Fruit fly (Drosophila melanogaster) whole organism, embryonic: ENCODE measurements around the gene p24-2.

Source experiments
- Atf6 ChIP-seq: fragments of 200-800 bp; sonication (Bioruptor generic); IDR thresholded peaks from 2 replicates; pipeline ENCODE4 v1.3.6; 2022; ENCODE audit warnings: missing biosample characterization, missing genetic modification characterization
- BEAF-32 ChIP-seq: fragments of 200-800 bp; sonication (Bioruptor generic); optimal IDR thresholded peaks from 3 replicates; lab custom pipeline; 2017; ENCODE audit warnings: missing biosample characterization, missing genetic modification characterization, mild to moderate bottlenecking, moderate library complexity, missing genetic modification reagents
- CG10267 ChIP-seq: fragments of 200-800 bp; sonication (Bioruptor generic); optimal IDR thresholded peaks from 2 replicates; lab custom pipeline; 2018; ENCODE audit warnings: missing biosample characterization, mild to moderate bottlenecking, missing genetic modification characterization, moderate library complexity
- CG10366 ChIP-seq: fragments of 200-800 bp; sonication (Bioruptor generic); IDR thresholded peaks from 2 replicates; pipeline ENCODE4 v1.3.6; 2022; ENCODE audit warnings: missing biosample characterization, missing genetic modification characterization
- CG10979 ChIP-seq: fragments of 200-800 bp; sonication (Bioruptor generic); optimal IDR thresholded peaks from 2 replicates; lab custom pipeline; 2018; ENCODE audit warnings: missing biosample characterization, mild to moderate bottlenecking, missing genetic modification characterization, moderate library complexity
- CG14050 ChIP-seq: fragments of 200-800 bp; sonication (Bioruptor generic); IDR thresholded peaks from 3 replicates; pipeline ENCODE4 v1.3.6; 2022; ENCODE audit warnings: missing biosample characterization, missing genetic modification characterization
- CG14710 ChIP-seq: fragments of 200-800 bp; sonication (Bioruptor generic); optimal IDR thresholded peaks from 3 replicates; lab custom pipeline; 2019; ENCODE audit warnings: missing biosample characterization, mild to moderate bottlenecking, missing genetic modification characterization, moderate library complexity
- CG14965 ChIP-seq: fragments of 200-800 bp; sonication (Bioruptor generic); optimal IDR thresholded peaks from 2 replicates; lab custom pipeline; 2016; ENCODE audit warnings: missing biosample characterization, missing genetic modification characterization, borderline replicate concordance
- CG15269 ChIP-seq: fragments of 200-800 bp; sonication (Bioruptor generic); optimal IDR thresholded peaks from 2 replicates; lab custom pipeline; 2018; ENCODE audit warnings: missing biosample characterization, mild to moderate bottlenecking, missing genetic modification characterization, moderate library complexity
- CG15514 ChIP-seq: fragments of 200-800 bp; sonication (Bioruptor generic); optimal IDR thresholded peaks from 3 replicates; lab custom pipeline; 2017; ENCODE audit warnings: missing biosample characterization, missing genetic modification characterization, mild to moderate bottlenecking, moderate library complexity, missing genetic modification reagents
- CG17186 ChIP-seq: fragments of 200-800 bp; sonication (Bioruptor generic); optimal IDR thresholded peaks from 3 replicates; lab custom pipeline; 2017; ENCODE audit warnings: missing biosample characterization, missing genetic modification reagents, missing genetic modification characterization
- CG17385 ChIP-seq: fragments of 200-800 bp; sonication (Bioruptor generic); optimal IDR thresholded peaks from 3 replicates; lab custom pipeline; 2018; ENCODE audit warnings: missing biosample characterization, mild to moderate bottlenecking, missing genetic modification characterization
- CG2712 ChIP-seq: fragments of 200-800 bp; optimal IDR thresholded peaks from 3 replicates; lab custom pipeline; 2019; ENCODE audit warnings: missing biosample characterization, mild to moderate bottlenecking, missing genetic modification characterization, moderate library complexity
- CG30431 ChIP-seq: fragments of 200-800 bp; sonication (Bioruptor generic); optimal IDR thresholded peaks from 2 replicates; lab custom pipeline; 2017; ENCODE audit warnings: missing biosample characterization, missing genetic modification characterization
- CG5953 ChIP-seq: fragments of 200-800 bp; sonication (Bioruptor generic); IDR thresholded peaks from 2 replicates; pipeline ENCODE4 v1.3.6; 2022; ENCODE audit warnings: missing biosample characterization, missing genetic modification characterization
- CG9215 ChIP-seq: fragments of 200-800 bp; sonication (Bioruptor generic); IDR thresholded peaks from 2 replicates; pipeline ENCODE4 v1.3.6; 2022; ENCODE audit warnings: missing biosample characterization, missing genetic modification characterization
- CG9817 ChIP-seq: fragments of 200-800 bp; sonication (Bioruptor generic); optimal IDR thresholded peaks from 2 replicates; lab custom pipeline; 2018; ENCODE audit warnings: missing biosample characterization, mild to moderate bottlenecking, missing genetic modification characterization, moderate library complexity
- CG9876 ChIP-seq: fragments of 200-800 bp; sonication (Bioruptor generic); optimal IDR thresholded peaks from 2 replicates; lab custom pipeline; 2016; ENCODE audit warnings: missing biosample characterization, missing genetic modification characterization
- Dll ChIP-seq: fragments of 200-800 bp; sonication (Bioruptor generic); IDR thresholded peaks from 4 replicates; pipeline ENCODE4 v1.3.6; 2022; ENCODE audit warnings: missing biosample characterization, missing genetic modification characterization; ENCODE audit not compliant: partially characterized antibody
- E2f1 ChIP-seq: fragments of 200-800 bp; sonication (Bioruptor generic); IDR thresholded peaks from 2 replicates; pipeline ENCODE4 v1.3.6; 2022; ENCODE audit warnings: missing biosample characterization, missing genetic modification characterization
- E2f2 ChIP-seq: fragments of 200-800 bp; sonication (Bioruptor generic); IDR thresholded peaks from 2 replicates; pipeline ENCODE4 v1.3.6; 2022; ENCODE audit warnings: missing biosample characterization, missing genetic modification characterization
- Elba2 ChIP-seq: fragments of 200-800 bp; sonication (Bioruptor generic); optimal IDR thresholded peaks from 3 replicates; lab custom pipeline; 2016; ENCODE audit warnings: missing biosample characterization, missing genetic modification characterization
- Hr51 ChIP-seq, 2 experiments: fragments of 200-800 bp; sonication (Bioruptor generic); optimal IDR thresholded peaks; 2 replicates in 1 of 2; 3 replicates in 1 of 2; lab custom pipeline; 2016 to 2018; ENCODE audit warnings: missing biosample characterization in 2 of 2, missing genetic modification characterization in 2 of 2, mild to moderate bottlenecking in 1 of 2, moderate library complexity in 1 of 2
- Mrtf ChIP-seq: fragments of 200-800 bp; sonication (Bioruptor generic); IDR thresholded peaks from 3 replicates; pipeline ENCODE4 v1.3.6; 2022; ENCODE audit warnings: missing biosample characterization, missing genetic modification characterization
- Myb ChIP-seq: fragments of 200-800 bp; sonication (Bioruptor generic); optimal IDR thresholded peaks from 2 replicates; lab custom pipeline; 2016; ENCODE audit warnings: missing biosample characterization, missing genetic modification characterization
- NK7.1 ChIP-seq: fragments of 200-800 bp; sonication (Bioruptor generic); optimal IDR thresholded peaks from 3 replicates; lab custom pipeline; 2016; ENCODE audit warnings: missing biosample characterization, missing genetic modification characterization
- NfI ChIP-seq: fragments of 200-800 bp; sonication (Bioruptor generic); optimal IDR thresholded peaks from 3 replicates; lab custom pipeline; 2018; ENCODE audit warnings: missing biosample characterization, mild to moderate bottlenecking, missing genetic modification characterization, moderate library complexity
- Poxn ChIP-seq: fragments of 200-800 bp; sonication (Bioruptor generic); IDR thresholded peaks from 2 replicates; pipeline ENCODE4 v1.3.6; 2022; ENCODE audit warnings: missing biosample characterization, missing genetic modification characterization
- Trl ChIP-seq, 3 experiments: fragments of >200 bp in 2 of 3; fragments of 200-800 bp in 1 of 3; sonication (Bioruptor generic) in 1 of 3; optimal IDR thresholded peaks; 2 replicates in 1 of 3; 3 replicates in 2 of 3; lab custom pipeline; 2016 to 2017; ENCODE audit warnings: missing biosample characterization in 1 of 3, missing genetic modification characterization in 1 of 3
- az2 ChIP-seq: fragments of 200-800 bp; sonication (Bioruptor generic); optimal IDR thresholded peaks from 3 replicates; lab custom pipeline; 2016; ENCODE audit warnings: missing biosample characterization, missing genetic modification characterization
- bigmax ChIP-seq: fragments of 200-800 bp; sonication (Bioruptor generic); optimal IDR thresholded peaks from 2 replicates; lab custom pipeline; 2018; ENCODE audit warnings: missing biosample characterization, mild to moderate bottlenecking, missing genetic modification characterization
- br ChIP-seq: fragments of >200 bp; optimal IDR thresholded peaks from 2 replicates; lab custom pipeline; 2017
- cg ChIP-seq: fragments of 200-800 bp; sonication (Bioruptor generic); optimal IDR thresholded peaks from 3 replicates; lab custom pipeline; 2019; ENCODE audit warnings: missing biosample characterization, mild to moderate bottlenecking, missing genetic modification characterization, moderate library complexity
- fd3F ChIP-seq: fragments of 200-800 bp; sonication (Bioruptor generic); optimal IDR thresholded peaks from 2 replicates; lab custom pipeline; 2018; ENCODE audit warnings: missing biosample characterization, mild to moderate bottlenecking, missing genetic modification characterization, moderate library complexity
- gfzf ChIP-seq: fragments of 200-800 bp; sonication (Bioruptor generic); optimal IDR thresholded peaks from 2 replicates; lab custom pipeline; 2016; ENCODE audit warnings: missing biosample characterization, mild to moderate bottlenecking, missing genetic modification characterization, moderate library complexity
- grau ChIP-seq: fragments of 200-800 bp; optimal IDR thresholded peaks from 3 replicates; lab custom pipeline; 2019; ENCODE audit warnings: missing biosample characterization, mild to moderate bottlenecking, missing genetic modification characterization, moderate library complexity
- hb ChIP-seq: fragments of 200-800 bp; sonication (Bioruptor generic); IDR thresholded peaks from 3 replicates; pipeline ENCODE4 v1.3.6; 2022; ENCODE audit warnings: missing biosample characterization, missing genetic modification characterization; ENCODE audit not compliant: partially characterized antibody
- jigr1 ChIP-seq: fragments of 200-800 bp; sonication (Bioruptor generic); IDR thresholded peaks from 3 replicates; pipeline ENCODE4 v1.3.6; 2022; ENCODE audit warnings: missing biosample characterization, missing genetic modification characterization
- kah ChIP-seq: fragments of 200-800 bp; sonication (Bioruptor generic); optimal IDR thresholded peaks from 2 replicates; lab custom pipeline; 2018; ENCODE audit warnings: missing biosample characterization, mild to moderate bottlenecking, missing genetic modification characterization
- klu ChIP-seq: fragments of 200-800 bp; sonication (Bioruptor generic); IDR thresholded peaks from 2 replicates; pipeline ENCODE4 v1.3.6; 2022; ENCODE audit warnings: missing biosample characterization, missing genetic modification characterization
- lilli ChIP-seq: fragments of 200-800 bp; sonication (Bioruptor generic); optimal IDR thresholded peaks from 3 replicates; lab custom pipeline; 2016; ENCODE audit warnings: missing biosample characterization, missing genetic modification characterization
- nau ChIP-seq: fragments of 200-800 bp; sonication (Bioruptor generic); optimal IDR thresholded peaks from 3 replicates; lab custom pipeline; 2017; ENCODE audit warnings: missing biosample characterization, mild to moderate bottlenecking, missing genetic modification characterization, missing genetic modification reagents
- nmo ChIP-seq: fragments of 200-800 bp; sonication (Bioruptor generic); optimal IDR thresholded peaks from 2 replicates; lab custom pipeline; 2018; ENCODE audit warnings: missing biosample characterization, mild to moderate bottlenecking, missing genetic modification characterization, moderate library complexity
- rib ChIP-seq: fragments of 200-800 bp; sonication (Bioruptor generic); IDR thresholded peaks from 2 replicates; pipeline ENCODE4 v1.3.6; 2022; ENCODE audit warnings: missing biosample characterization, missing genetic modification characterization
- row ChIP-seq: fragments of 200-800 bp; sonication (Bioruptor generic); IDR thresholded peaks from 3 replicates; pipeline ENCODE4 v1.3.6; 2022; ENCODE audit warnings: missing biosample characterization, missing genetic modification characterization
- run ChIP-seq: fragments of 200-800 bp; sonication (Bioruptor generic); optimal IDR thresholded peaks from 3 replicates; lab custom pipeline; 2018; ENCODE audit warnings: missing biosample characterization, mild to moderate bottlenecking, missing genetic modification characterization
- sens ChIP-seq: fragments of 200-800 bp; sonication (Bioruptor generic); peaks from one replicate; lab custom pipeline; 2016; ENCODE audit warnings: missing biosample characterization, missing genetic modification characterization
- stwl ChIP-seq: fragments of 200-800 bp; sonication (Bioruptor generic); optimal IDR thresholded peaks from 3 replicates; lab custom pipeline; 2018; ENCODE audit warnings: missing biosample characterization, mild to moderate bottlenecking, missing genetic modification characterization, moderate library complexity
- tna ChIP-seq: fragments of 200-800 bp; sonication (Bioruptor generic); IDR thresholded peaks from 2 replicates; pipeline ENCODE4 v1.3.6; 2022; ENCODE audit warnings: missing biosample characterization, missing genetic modification characterization; ENCODE audit not compliant: partially characterized antibody
- vvl ChIP-seq: fragments of 200-800 bp; sonication (Bioruptor generic); IDR thresholded peaks from 2 replicates; pipeline ENCODE4 v1.3.6; 2022; ENCODE audit warnings: missing biosample characterization, missing genetic modification characterization

p24-2 gene

DNA sequence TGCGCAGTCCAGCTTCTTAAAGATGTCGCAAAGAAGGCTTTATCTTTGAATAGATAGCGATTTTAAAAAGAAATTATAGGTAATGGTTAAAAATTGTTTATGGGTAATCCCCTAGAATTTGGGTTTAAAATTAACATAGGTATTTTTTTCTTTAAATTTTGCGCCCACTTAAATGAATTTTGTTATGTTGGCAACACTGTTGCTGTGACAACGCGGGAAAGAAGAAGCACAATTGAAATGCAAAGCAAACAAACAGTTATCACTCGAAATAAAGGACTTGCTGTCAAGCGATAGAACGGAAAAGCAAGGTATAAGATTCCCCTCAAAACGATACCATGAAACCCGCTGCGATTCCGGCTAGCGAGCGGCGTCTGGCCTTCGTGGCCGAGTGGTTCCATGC is 12.8 kb downstream of the p24-2 start, which contains the start of gene nmdyn-D7 (continued):
- TF ChIP-seq Trl (optimal IDR thresholded peaks at IDR 0.05; lab: Kevin White, UChicago) (no peak), Trl (GFP tag; optimal IDR thresholded peaks at IDR 0.05; lab: Kevin White, UChicago) (no peak), cg (GFP tag; lab: Kevin White, UChicago) (no peak), CG9876 (GFP tag; lab: Kevin White, UChicago) (no peak), CG5953 (GFP tag; lab: Robert Waterston, UW) (no peak), gfzf (GFP tag; lab: Kevin White, UChicago) (peak; percentile 45), fd3F (peak; percentile 13), sens (GFP tag; lab: Kevin White, UChicago) (peak; percentile 37), Atf6 (GFP tag; lab: Robert Waterston, UW) (no peak), Myb (GFP tag; lab: Kevin White, UChicago) (peak; percentile 24), BEAF-32 (GFP tag; lab: Kevin White, UChicago) (peak; percentile 2), CG17385 (GFP tag; lab: Kevin White, UChicago) (peak; percentile 99), tna (GFP tag; lab: Robert Waterston, UW) (no peak), klu (GFP tag; lab: Robert Waterston, UW) (no peak), stwl (tag; lab: Kevin White, UChicago) (peak; percentile 59), nmo (GFP tag; lab: Kevin White, UChicago) (no peak), jigr1 (GFP tag; lab: Robert Waterston, UW) (no peak), lilli (GFP tag; lab: Kevin White, UChicago) (no peak), CG15514 (GFP tag; lab: Kevin White, UChicago) (peak; percentile 11), CG2712 (tag; lab: Kevin White, UChicago) (peak; percentile 1), br (lab: Kevin White, UChicago) (no peak), Hr51 (GFP tag; optimal IDR thresholded peaks at IDR 0.05; lab: Kevin White, UChicago) (no peak), grau (tag; lab: Kevin White, UChicago) (peak; percentile 87), CG10979 (tag; lab: Kevin White, UChicago) (no peak), rib (GFP tag; lab: Robert Waterston, UW) (no peak), CG15269 (tag; lab: Kevin White, UChicago) (no peak), Dll (GFP tag; lab: Robert Waterston, UW) (0 out of 4 replicates have a peak, but pooled peaks have one; percentile 42), run (tag; lab: Kevin White, UChicago) (no peak), E2f2 (peak; percentile 97), kah (GFP tag; lab: Kevin White, UChicago) (no peak), CG14050 (GFP tag; lab: Robert Waterston, UW) (no peak), hb (GFP tag; lab: Robert Waterston, UW) (0 out of 3 replicates have a peak, but pooled peaks have one; percentile 45), NK7.1 (GFP tag; lab: Kevin White, UChicago) (no peak), Elba2 (peak; percentile 18), Mrtf (GFP tag; lab: Robert Waterston, UW) (no peak), CG17186 (GFP tag; lab: Kevin White, UChicago) (peak; percentile 23), bigmax (GFP tag; lab: Kevin White, UChicago) (peak; percentile 34), Poxn (no peak), NfI (GFP tag; lab: Kevin White, UChicago) (no peak), CG9215 (GFP tag; lab: Robert Waterston, UW) (peak; percentile 89), CG10267 (tag; lab: Kevin White, UChicago) (peak; percentile 22), nau (no peak), CG30431 (GFP tag; lab: Kevin White, UChicago) (no peak), vvl (GFP tag; lab: Robert Waterston, UW) (peak; percentile 30; the same call in 1 of the 2 replicates), CG10366 (GFP tag; lab: Robert Waterston, UW) (no peak), CG14965 (GFP tag; lab: Kevin White, UChicago) (no peak), CG14710 (peak; percentile 38), E2f1 (no peak), row (GFP tag; lab: Robert Waterston, UW) (peak; percentile 26; the same call in 1 of the 3 replicates), CG9817 (tag; lab: Kevin White, UChicago) (no peak), az2 (GFP tag; lab: Kevin White, UChicago) (no peak)
